Worm (Caenorhabditis elegans): ENCODE measurements around the gene C27D8.3.

Gene C27D8.3

DNA sequence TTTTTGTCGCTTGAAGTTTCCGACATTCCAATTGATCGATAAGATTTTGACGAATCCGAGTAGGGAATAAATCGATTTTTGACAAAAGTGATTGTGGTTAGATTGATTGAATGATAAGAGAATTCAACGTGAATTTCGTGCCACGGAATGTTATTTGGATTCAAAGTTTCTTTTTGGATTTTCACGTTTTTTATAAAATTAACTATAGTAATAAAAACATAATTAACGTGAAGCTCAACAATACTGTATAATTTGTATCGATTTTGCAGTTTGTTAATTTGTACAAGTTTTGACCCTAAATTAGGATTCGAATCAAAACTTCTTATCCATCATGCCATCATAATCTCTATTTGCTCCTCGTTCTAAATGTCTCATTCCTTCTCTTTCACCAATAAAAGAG is 33.2 kb upstream of the C27D8.3 start, which contains the start of gene C36H8.1:
C36H8.1 (minus strand) TSS at position 101 of the 400 bp plus-strand sequence.
- TF ChIP-seq F10B5.3 (tag; optimal IDR thresholded peaks at IDR 0.05): no peak
- no peak for TF ChIP-seq ZK546.5 (tag; optimal IDR thresholded peaks at IDR 0.05)
- TF ChIP-seq pha-4 (GFP tag; IDR thresholded peaks at IDR 0.05): no peak
- no peak for TF ChIP-seq pha-4 (tag; optimal IDR thresholded peaks at IDR 0.05)
- TF ChIP-seq ceh-82 (tag; optimal IDR thresholded peaks at IDR 0.05): no peak
- TF ChIP-seq ztf-7 (tag; optimal IDR thresholded peaks at IDR 0.05): no peak
- TF ChIP-seq nhr-11 (tag; optimal IDR thresholded peaks at IDR 0.05): no peak
- no peak for TF ChIP-seq snpc-1.2 (GFP tag; IDR thresholded peaks at IDR 0.05)
- TF ChIP-seq Y48G9A.11 (GFP tag; IDR thresholded peaks at IDR 0.05): no peak
- no peak for TF ChIP-seq dpl-1 (GFP tag; optimal IDR thresholded peaks at IDR 0.05)
- no peak for TF ChIP-seq lin-38 (GFP tag; IDR thresholded peaks at IDR 0.05)
- no peak for TF ChIP-seq unc-130 (GFP tag; optimal IDR thresholded peaks at IDR 0.05)
- no peak for TF ChIP-seq Y105C5A.15 (GFP tag; IDR thresholded peaks at IDR 0.05)
- no peak for TF ChIP-seq hif-1 (tag; optimal IDR thresholded peaks at IDR 0.05)
- no peak for TF ChIP-seq ceh-62 (tag; optimal IDR thresholded peaks at IDR 0.05)
- TF ChIP-seq arid-1 (GFP tag; conservative IDR thresholded peaks at IDR 0.05): no peak
- TF ChIP-seq ctbp-1 (GFP tag; IDR thresholded peaks at IDR 0.05): no peak

DNA sequence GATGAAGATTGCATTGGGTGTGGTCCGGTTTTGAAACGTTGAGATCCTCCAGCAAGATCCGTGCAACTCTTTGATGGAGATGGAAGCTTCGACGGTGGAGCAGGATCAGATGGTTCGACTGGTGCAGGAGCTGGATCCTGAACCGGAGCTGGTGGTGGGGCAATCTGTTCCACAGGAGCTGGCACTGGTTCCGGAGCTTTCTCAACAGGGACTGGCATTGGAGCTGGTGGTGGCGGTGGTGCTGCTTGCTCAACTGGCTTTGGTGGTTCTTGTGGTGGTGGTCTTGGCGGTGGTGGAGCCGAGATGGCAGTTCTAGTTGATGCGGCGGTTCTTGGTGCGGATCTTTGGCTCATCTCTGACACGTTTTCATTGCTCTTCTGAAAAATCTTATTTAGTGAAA is 32.1 kb upstream of the C27D8.3 start:
- TF ChIP-seq nhr-42 (GFP tag; IDR thresholded peaks at IDR 0.05): 0 out of 2 replicates have a peak, but pooled peaks have one; percentile 33
- 0 out of 2 replicates have a peak, but pooled peaks have one; percentile 38 for TF ChIP-seq egl-43 (GFP tag; IDR thresholded peaks at IDR 0.05)
- peak; percentile 90 for TF ChIP-seq set-16 (GFP tag; IDR thresholded peaks at IDR 0.05)
- no peak for TF ChIP-seq nhr-48 (tag; optimal IDR thresholded peaks at IDR 0.05)
- TF ChIP-seq ctbp-1 (GFP tag; IDR thresholded peaks at IDR 0.05): no peak
- TF ChIP-seq madf-9 (GFP tag; conservative IDR thresholded peaks at IDR 0.05): 0 out of 2 replicates have a peak, but pooled peaks have one; percentile 11

DNA sequence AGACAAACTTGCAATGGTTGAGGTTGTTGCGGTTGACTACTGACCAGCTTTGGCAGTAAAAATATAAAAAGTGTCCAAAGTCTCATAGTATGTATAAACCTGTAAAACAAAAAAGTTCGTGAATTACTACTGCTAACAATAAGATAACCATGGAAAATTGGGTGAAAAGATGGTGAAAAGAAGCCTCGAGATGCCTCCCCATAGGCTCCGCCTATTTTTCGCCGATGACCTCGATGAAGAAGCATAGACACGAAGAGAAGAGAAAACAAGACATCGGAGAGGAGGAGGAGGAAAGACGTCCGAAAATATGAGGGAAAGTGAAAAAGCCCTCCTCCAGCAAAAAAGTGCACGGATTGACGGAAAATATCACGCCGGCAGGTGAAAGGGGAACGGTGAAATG is 29.9 kb upstream of the C27D8.3 start, which contains the start of gene T23F6.5:
T23F6.5 (minus strand) TSS at position 101 of the 400 bp plus-strand sequence.
- TF ChIP-seq unc-62 (GFP tag; optimal IDR thresholded peaks at IDR 0.05 in 1 of 2) (peak in 1 of 2 experiments; percentile 24), unc-62 (tag; optimal IDR thresholded peaks at IDR 0.05) (no peak), arid-1 (GFP tag; conservative IDR thresholded peaks at IDR 0.05) (no peak)

DNA sequence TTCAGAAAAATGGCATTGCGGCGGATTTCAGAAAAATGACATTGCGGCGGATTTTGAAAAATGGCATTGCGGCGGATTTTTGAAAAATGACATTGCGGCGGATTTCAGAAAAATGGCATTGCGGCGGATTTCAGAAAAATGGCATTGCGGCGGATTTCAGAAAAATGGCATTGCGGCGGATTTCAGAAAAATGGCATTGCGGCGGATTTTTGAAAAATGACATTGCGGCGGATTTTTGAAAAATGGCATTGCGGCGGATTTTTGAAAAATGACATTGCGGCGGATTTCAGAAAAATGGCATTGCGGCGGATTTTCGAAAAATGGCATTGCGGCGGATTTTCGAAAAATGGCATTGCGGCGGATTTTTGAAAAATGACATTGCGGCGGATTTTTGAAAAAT is 20.0 kb upstream of the C27D8.3 start:
- TF ChIP-seq dmd-8 (GFP tag; IDR thresholded peaks at IDR 0.05) (0 out of 2 replicates have a peak, but pooled peaks have one; percentile 57), F44E2.7 (GFP tag; IDR thresholded peaks at IDR 0.05) (peak; percentile 13; the same call in 1 of the 2 replicates), madf-5 (GFP tag; IDR thresholded peaks at IDR 0.05) (peak in 1 of 2 experiments; percentile 55; a peak in 1 of 4 replicates), tra-1 (GFP tag; IDR thresholded peaks at IDR 0.05) (peak; percentile 21; the same call in 1 of the 2 replicates)

DNA sequence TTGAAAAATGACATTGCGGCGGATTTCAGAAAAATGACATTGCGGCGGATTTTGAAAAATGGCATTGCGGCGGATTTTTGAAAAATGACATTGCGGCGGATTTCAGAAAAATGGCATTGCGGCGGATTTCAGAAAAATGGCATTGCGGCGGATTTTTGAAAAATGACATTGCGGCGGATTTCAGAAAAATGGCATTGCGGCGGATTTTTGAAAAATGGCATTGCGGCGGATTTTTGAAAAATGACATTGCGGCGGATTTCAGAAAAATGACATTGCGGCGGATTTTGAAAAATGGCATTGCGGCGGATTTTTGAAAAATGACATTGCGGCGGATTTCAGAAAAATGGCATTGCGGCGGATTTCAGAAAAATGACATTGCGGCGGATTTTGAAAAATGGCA is 19.1 kb upstream of the C27D8.3 start:
- TF ChIP-seq lim-7 (GFP tag; IDR thresholded peaks at IDR 0.05) (peak; percentile 47; the same call in 1 of the 2 replicates), madf-5 (GFP tag; IDR thresholded peaks at IDR 0.05) (0 out of 4 replicates have a peak, but pooled peaks of 1 of the 2 experiments have one; percentile 14), Y48G9A.11 (GFP tag; IDR thresholded peaks at IDR 0.05) (0 out of 2 replicates have a peak, but pooled peaks have one; percentile 30), egl-43 (GFP tag; IDR thresholded peaks at IDR 0.05) (0 out of 2 replicates have a peak, but pooled peaks have one; percentile 21), F26F4.8 (GFP tag; conservative IDR thresholded peaks at IDR 0.05) (0 out of 2 replicates have a peak, but pooled peaks have one; percentile 28)

DNA sequence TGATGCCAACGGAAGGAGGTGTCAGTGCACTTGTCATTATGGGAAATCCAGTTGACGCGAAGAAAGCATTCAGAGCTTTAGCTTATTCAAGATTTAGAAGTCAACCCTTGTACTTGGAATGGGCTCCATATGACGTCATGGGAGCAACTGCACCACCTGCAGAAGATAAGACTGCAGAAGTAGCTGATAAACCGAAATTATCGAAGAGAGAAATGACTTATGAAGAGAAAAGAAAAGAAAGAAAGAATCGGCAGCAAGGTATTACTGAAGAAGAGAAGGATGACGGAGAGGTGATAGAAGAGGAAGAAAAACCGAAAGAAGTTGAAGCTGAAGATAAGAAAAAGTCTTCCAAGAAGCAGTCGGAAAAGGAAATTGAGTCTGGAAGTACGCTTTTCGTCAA is 16.6 kb upstream of the C27D8.3 start:
- peak; percentile 52 for TF ChIP-seq pqm-1 (tag; optimal IDR thresholded peaks at IDR 0.05)
- peak; percentile 39; the same call in 1 of the 2 replicates for TF ChIP-seq dmd-6 (GFP tag; IDR thresholded peaks at IDR 0.05)
- no peak for TF ChIP-seq ceh-44 (GFP tag; IDR thresholded peaks at IDR 0.05)
- peak; percentile 37 for TF ChIP-seq aha-1 (tag)
- peak; percentile 16 for TF ChIP-seq hlh-11 (tag; optimal IDR thresholded peaks at IDR 0.05)
- no peak for TF ChIP-seq attf-4 (tag; optimal IDR thresholded peaks at IDR 0.05)

Data from whole organism, L4 larva.